Worm (Caenorhabditis elegans) whole organism, L4 larva: Measurements from ENCODE around the gene hum-5.
A peak's percentile ranks its signal among the peaks of the same experiment; 100 is the strongest.

ENCODE experiments used
- D1046.2 ChIP-seq: fragments of 200-800 bp; sonication (Bioruptor generic); IDR thresholded peaks from 2 replicates; pipeline ENCODE4 v1.3.6; 2022; ENCODE audit warnings: missing genetic modification characterization, missing compliant biosample characterization
- F10B5.3 ChIP-seq: sonication (generic microtip); optimal IDR thresholded peaks from 2 replicates; lab custom pipeline; 2016; ENCODE audit warnings: mild to moderate bottlenecking, missing genetic modification characterization, missing compliant biosample characterization
- F37D6.2 ChIP-seq: sonication (generic microtip); optimal IDR thresholded peaks from 2 replicates; lab custom pipeline; 2016; ENCODE audit warnings: mild to moderate bottlenecking, missing genetic modification characterization, missing compliant biosample characterization
- F44E2.7 ChIP-seq: fragments of 200-800 bp; sonication (Bioruptor generic); IDR thresholded peaks from 2 replicates; pipeline ENCODE4 v2.1.2; 2022; ENCODE audit warnings: missing genetic modification characterization, missing compliant biosample characterization
- T20F7.1 ChIP-seq: fragments of 200-800 bp; sonication (Bioruptor generic); optimal IDR thresholded peaks from 2 replicates; lab custom pipeline; 2018; ENCODE audit warnings: mild to moderate bottlenecking, missing genetic modification characterization, missing compliant biosample characterization
- Y105C5A.15 ChIP-seq: fragments of 200-800 bp; sonication (Bioruptor generic); IDR thresholded peaks from 2 replicates; pipeline ENCODE4 v1.3.6; 2022; ENCODE audit warnings: missing genetic modification characterization, missing compliant biosample characterization
- Y48G9A.11 ChIP-seq: fragments of 200-800 bp; sonication (Bioruptor generic); IDR thresholded peaks from 2 replicates; pipeline ENCODE4 v1.3.6; 2022; ENCODE audit warnings: missing genetic modification reagents, missing genetic modification characterization, missing compliant biosample characterization
- aha-1 ChIP-seq: fragments of 150-350 bp; peaks from one replicate; lab custom pipeline; 2014; ENCODE audit warnings: missing biosample characterization, missing genetic modification characterization
- ama-1 ChIP-seq: fragments of 150-350 bp; optimal IDR thresholded peaks from 2 replicates; lab custom pipeline; 2014; ENCODE audit warnings: inconsistent platforms, mixed read lengths
- arid-1 ChIP-seq: fragments of 200-800 bp; sonication (Bioruptor generic); conservative IDR thresholded peaks from 2 replicates; pipeline ENCODE4 v1.3.6; 2022; ENCODE audit warnings: missing genetic modification reagents, missing genetic modification characterization, missing compliant biosample characterization
- attf-4 ChIP-seq: sonication (generic microtip); optimal IDR thresholded peaks from 3 replicates; lab custom pipeline; 2017; ENCODE audit warnings: missing biosample characterization, missing genetic modification characterization
- ceh-20 ChIP-seq: fragments of 200-800 bp; sonication (Bioruptor generic); IDR thresholded peaks from 2 replicates; pipeline ENCODE4 v1.3.6; 2022; ENCODE audit warnings: missing genetic modification reagents, missing genetic modification characterization, missing compliant biosample characterization
- ceh-62 ChIP-seq: sonication (generic microtip); optimal IDR thresholded peaks from 2 replicates; lab custom pipeline; 2017; ENCODE audit warnings: missing biosample characterization, missing genetic modification characterization
- ces-1 ChIP-seq: fragments of 150-350 bp; sonication (generic microtip); optimal IDR thresholded peaks from 4 replicates; lab custom pipeline; 2014; ENCODE audit warnings: missing biosample characterization, missing genetic modification reagents, missing genetic modification characterization
- daf-16 ChIP-seq, 3 experiments: sonication (generic microtip); optimal IDR thresholded peaks; 2 replicates each; lab custom pipeline; 2016 to 2017; ENCODE audit warnings: missing genetic modification characterization in 3 of 3, missing genetic modification reagents in 3 of 3, mild to moderate bottlenecking in 2 of 3, missing compliant biosample characterization in 2 of 3, missing biosample characterization in 1 of 3, moderate library complexity in 1 of 3
- dpl-1 ChIP-seq: fragments of 150-350 bp; optimal IDR thresholded peaks from 2 replicates; lab custom pipeline; 2014; ENCODE audit warnings: missing biosample characterization, missing genetic modification reagents, missing genetic modification characterization
- dve-1 ChIP-seq: sonication (generic microtip); optimal IDR thresholded peaks from 2 replicates; lab custom pipeline; 2017; ENCODE audit warnings: antibody characterized with exemption, mild to moderate bottlenecking, missing genetic modification characterization, missing compliant biosample characterization; ENCODE audit not compliant: insufficient read depth
- egl-27 ChIP-seq: sonication (generic microtip); optimal IDR thresholded peaks from 3 replicates; lab custom pipeline; 2017; ENCODE audit warnings: missing biosample characterization, missing genetic modification reagents, missing genetic modification characterization
- fkh-10 ChIP-seq: fragments of 150-350 bp; optimal IDR thresholded peaks from 2 replicates; lab custom pipeline; 2014; ENCODE audit warnings: missing biosample characterization, missing genetic modification reagents, missing genetic modification characterization
- gei-8 ChIP-seq: fragments of 200-800 bp; sonication (Bioruptor generic); optimal IDR thresholded peaks from 2 replicates; lab custom pipeline; 2018; ENCODE audit warnings: mild to moderate bottlenecking, missing genetic modification characterization, missing compliant biosample characterization
- jun-1 ChIP-seq: fragments of 150-350 bp; optimal IDR thresholded peaks from 2 replicates; lab custom pipeline; 2014; ENCODE audit warnings: missing biosample characterization, missing genetic modification reagents, missing genetic modification characterization
- lim-7 ChIP-seq: fragments of 200-800 bp; sonication (Bioruptor generic); IDR thresholded peaks from 2 replicates; pipeline ENCODE4 v1.3.6; 2022; ENCODE audit warnings: missing genetic modification characterization, missing compliant biosample characterization
- lin-1 ChIP-seq: fragments of 200-800 bp; sonication (Bioruptor generic); IDR thresholded peaks from 2 replicates; pipeline ENCODE4 v1.3.6; 2022; ENCODE audit warnings: missing genetic modification reagents, missing genetic modification characterization, missing compliant biosample characterization
- lin-13 ChIP-seq: fragments of 150-350 bp; optimal IDR thresholded peaks from 2 replicates; lab custom pipeline; 2014; ENCODE audit warnings: missing biosample characterization, missing genetic modification reagents, missing genetic modification characterization
- lin-29 ChIP-seq: fragments of 200-800 bp; sonication (Bioruptor generic); IDR thresholded peaks from 2 replicates; pipeline ENCODE4 v1.3.6; 2022; ENCODE audit warnings: missing genetic modification reagents, missing genetic modification characterization, missing compliant biosample characterization
- lin-38 ChIP-seq: fragments of 200-800 bp; sonication (Bioruptor generic); IDR thresholded peaks from 2 replicates; pipeline ENCODE4 v1.3.6; 2022; ENCODE audit warnings: missing genetic modification reagents, missing genetic modification characterization, missing compliant biosample characterization
- lin-39 ChIP-seq: fragments of 150-350 bp; optimal IDR thresholded peaks from 2 replicates; lab custom pipeline; 2014; ENCODE audit warnings: missing biosample characterization, missing genetic modification reagents, missing genetic modification characterization
- lsy-2 ChIP-seq, 2 experiments: fragments of 150-350 bp in 1 of 2; sonication (generic microtip) in 1 of 2; optimal IDR thresholded peaks; 2 replicates each; lab custom pipeline; 2014 to 2017; ENCODE audit warnings: missing biosample characterization in 2 of 2, missing genetic modification characterization in 2 of 2
- madf-5 ChIP-seq, 2 experiments: fragments of 200-800 bp; sonication (Bioruptor generic); IDR thresholded peaks; 2 replicates each; pipeline ENCODE4 v1.3.6; 2022; ENCODE audit warnings: missing compliant biosample characterization in 2 of 2, missing genetic modification characterization in 2 of 2
- mdl-1 ChIP-seq, 2 experiments: fragments of 150-350 bp in 1 of 2; sonication (generic microtip) in 1 of 2; optimal IDR thresholded peaks; 2 replicates each; lab custom pipeline; 2014 to 2017; ENCODE audit warnings: missing biosample characterization in 2 of 2, missing genetic modification characterization in 2 of 2
- mep-1 ChIP-seq: fragments of 150-350 bp; sonication (generic microtip); optimal IDR thresholded peaks from 3 replicates; lab custom pipeline; 2014; ENCODE audit warnings: missing biosample characterization, missing genetic modification characterization
- mxl-3 ChIP-seq: fragments of 200-800 bp; sonication (Bioruptor generic); optimal IDR thresholded peaks from 2 replicates; lab custom pipeline; 2018; ENCODE audit warnings: mild to moderate bottlenecking, missing genetic modification characterization, missing compliant biosample characterization
- nhr-10 ChIP-seq: fragments of 150-350 bp; optimal IDR thresholded peaks from 2 replicates; lab custom pipeline; 2014; ENCODE audit warnings: missing biosample characterization, missing genetic modification characterization
- nhr-237 ChIP-seq: sonication (generic microtip); optimal IDR thresholded peaks from 2 replicates; lab custom pipeline; 2017; ENCODE audit warnings: missing biosample characterization, missing genetic modification characterization
- nhr-28 ChIP-seq: fragments of 150-350 bp; optimal IDR thresholded peaks from 2 replicates; lab custom pipeline; 2014; ENCODE audit warnings: missing biosample characterization, missing genetic modification characterization
- nhr-42 ChIP-seq: fragments of 200-800 bp; sonication (Bioruptor generic); IDR thresholded peaks from 2 replicates; pipeline ENCODE4 v1.3.6; 2022; ENCODE audit warnings: missing genetic modification characterization, missing compliant biosample characterization
- nhr-48 ChIP-seq: sonication (generic microtip); optimal IDR thresholded peaks from 2 replicates; lab custom pipeline; 2016; ENCODE audit warnings: mild to moderate bottlenecking, missing genetic modification characterization, missing compliant biosample characterization
- nhr-6 ChIP-seq: fragments of 150-350 bp; optimal IDR thresholded peaks from 2 replicates; lab custom pipeline; 2014; ENCODE audit warnings: missing biosample characterization, missing genetic modification characterization
- nhr-76 ChIP-seq: fragments of 150-350 bp; optimal IDR thresholded peaks from 2 replicates; lab custom pipeline; 2014; ENCODE audit warnings: missing biosample characterization, missing genetic modification characterization
- nhr-77 ChIP-seq: fragments of 150-350 bp; optimal IDR thresholded peaks from 2 replicates; lab custom pipeline; 2014; ENCODE audit warnings: missing biosample characterization, missing genetic modification characterization
- php-3 ChIP-seq: fragments of 200-800 bp; sonication (Bioruptor generic); IDR thresholded peaks from 2 replicates; pipeline ENCODE4 v1.3.6; 2022; ENCODE audit warnings: missing genetic modification reagents, missing genetic modification characterization, missing compliant biosample characterization
- rbr-2 ChIP-seq: sonication (generic microtip); optimal IDR thresholded peaks from 2 replicates; lab custom pipeline; 2016; ENCODE audit warnings: missing genotype, missing genetic modification characterization, missing compliant biosample characterization
- saeg-2 ChIP-seq: fragments of 200-800 bp; sonication (Bioruptor generic); IDR thresholded peaks from 2 replicates; pipeline ENCODE4 v1.3.6; 2022; ENCODE audit warnings: missing genetic modification reagents, missing genetic modification characterization, missing compliant biosample characterization
- spr-3 ChIP-seq: fragments of 200-800 bp; sonication (Bioruptor generic); optimal IDR thresholded peaks from 2 replicates; lab custom pipeline; 2018; ENCODE audit warnings: mild to moderate bottlenecking, missing genetic modification characterization, missing compliant biosample characterization
- tra-1 ChIP-seq: fragments of 200-800 bp; sonication (Bioruptor generic); IDR thresholded peaks from 2 replicates; pipeline ENCODE4 v1.3.6; 2022; ENCODE audit warnings: missing genetic modification reagents, missing genetic modification characterization, missing compliant biosample characterization
- unc-130 ChIP-seq: sonication (generic microtip); optimal IDR thresholded peaks from 2 replicates; lab custom pipeline; 2016; ENCODE audit warnings: missing genetic modification reagents, missing genetic modification characterization, missing compliant biosample characterization
- unc-39 ChIP-seq: sonication (generic microtip); optimal IDR thresholded peaks from 2 replicates; lab custom pipeline; 2017; ENCODE audit warnings: missing biosample characterization, missing genetic modification characterization
- unc-62 ChIP-seq, 3 experiments: fragments of 150-350 bp in 1 of 3; sonication (generic microtip); optimal IDR thresholded peaks in 2 of 3; peaks in 1 of 3; 1 replicate in 1 of 3; 2 replicates in 2 of 3; lab custom pipeline; 2014 to 2017; ENCODE audit warnings: missing biosample characterization in 3 of 3, missing genetic modification characterization in 3 of 3, missing genetic modification reagents in 3 of 3, missing genotype in 1 of 3
- zag-1 ChIP-seq: fragments of 150-350 bp; optimal IDR thresholded peaks from 2 replicates; lab custom pipeline; 2014; ENCODE audit warnings: missing biosample characterization, missing genetic modification characterization
- zfp-2 ChIP-seq: sonication (generic microtip); optimal IDR thresholded peaks from 2 replicates; lab custom pipeline; 2016; ENCODE audit warnings: mild to moderate bottlenecking, missing genetic modification characterization, missing compliant biosample characterization
- zip-11 ChIP-seq: fragments of 200-800 bp; sonication (Bioruptor generic); IDR thresholded peaks from 2 replicates; pipeline ENCODE4 v1.3.6; 2022; ENCODE audit warnings: missing genetic modification characterization, missing compliant biosample characterization
- zip-2 ChIP-seq: fragments of 150-350 bp; optimal IDR thresholded peaks from 2 replicates; lab custom pipeline; 2014; ENCODE audit warnings: missing biosample characterization, missing genetic modification characterization
- ztf-11 ChIP-seq: fragments of 150-350 bp; optimal IDR thresholded peaks from 2 replicates; lab custom pipeline; 2014; ENCODE audit warnings: missing biosample characterization, missing genetic modification characterization

Gene hum-5

ce11 chrIII:4063724-4064123 lies 27.1 kb upstream of the hum-5 start (continued):
- peak; percentile 51 for TF ChIP-seq F37D6.2 (tag; lab: Kevin White, UChicago)
- peak; percentile 80 for TF ChIP-seq aha-1
- no peak for TF ChIP-seq nhr-10 (tag; lab: Kevin White, UChicago)
- no peak for TF ChIP-seq ztf-11
- no peak for TF ChIP-seq nhr-28
- TF ChIP-seq dve-1 (tag; lab: Kevin White, UChicago): no peak
- no peak for TF ChIP-seq mdl-1 (tag; optimal IDR thresholded peaks at IDR 0.05; lab: Kevin White, UChicago)
- no peak for TF ChIP-seq jun-1
- TF ChIP-seq dpl-1 (GFP tag; lab: Kevin White, UChicago): no peak
- no peak for TF ChIP-seq Y48G9A.11 (GFP tag; lab: Robert Waterston, UW)
- TF ChIP-seq mxl-3 (GFP tag; lab: Kevin White, UChicago): no peak
- no peak for TF ChIP-seq nhr-77
- no peak for TF ChIP-seq zag-1 (tag; lab: Kevin White, UChicago)
- TF ChIP-seq nhr-48 (tag; lab: Kevin White, UChicago): no peak
- TF ChIP-seq php-3 (GFP tag; lab: Robert Waterston, UW): no peak
- no peak for TF ChIP-seq lin-29 (GFP tag; lab: Robert Waterston, UW)
- TF ChIP-seq unc-39 (tag; lab: Kevin White, UChicago): no peak
- TF ChIP-seq lin-39: no peak
- TF ChIP-seq ces-1 (GFP tag; lab: Kevin White, UChicago): no peak
- TF ChIP-seq Y105C5A.15 (GFP tag; lab: Robert Waterston, UW): no peak
- TF ChIP-seq lin-13 (GFP tag; lab: Kevin White, UChicago): no peak
- TF ChIP-seq spr-3 (GFP tag; lab: Kevin White, UChicago): no peak
- TF ChIP-seq tra-1 (GFP tag; lab: Robert Waterston, UW): no peak
- no peak for TF ChIP-seq fkh-10 (GFP tag; lab: Kevin White, UChicago)
- TF ChIP-seq ceh-20 (GFP tag; lab: Robert Waterston, UW): peak; percentile 40; the same call in 1 of the 2 replicates
- TF ChIP-seq saeg-2: no peak
- no peak for TF ChIP-seq T20F7.1 (GFP tag; lab: Kevin White, UChicago)
- TF ChIP-seq F10B5.3 (tag; lab: Kevin White, UChicago): no peak
- TF ChIP-seq egl-27 (tag; lab: Kevin White, UChicago): no peak
- TF ChIP-seq madf-5 (GFP tag; IDR thresholded peaks at IDR 0.05; lab: Robert Waterston, UW): no peak
- no peak for TF ChIP-seq nhr-6 (tag; lab: Kevin White, UChicago)
- TF ChIP-seq zip-2 (tag; lab: Kevin White, UChicago): no peak
- no peak for TF ChIP-seq lin-38 (GFP tag; lab: Robert Waterston, UW)
- no peak for TF ChIP-seq zfp-2 (tag; lab: Kevin White, UChicago)
- no peak for TF ChIP-seq lim-7
- no peak for TF ChIP-seq lin-1 (GFP tag; lab: Robert Waterston, UW)
- TF ChIP-seq unc-130: no peak
- TF ChIP-seq nhr-42 (GFP tag; lab: Robert Waterston, UW): no peak
- TF ChIP-seq ceh-62 (tag; lab: Kevin White, UChicago): no peak
- TF ChIP-seq unc-62 (GFP tag; optimal IDR thresholded peaks at IDR 0.05 in 1 of 2; lab: Kevin White, UChicago): peak in 1 of 2 experiments; percentile 79
- TF ChIP-seq unc-62 (tag; optimal IDR thresholded peaks at IDR 0.05; lab: Kevin White, UChicago): no peak
- peak; percentile 46 to 48 for TF ChIP-seq lsy-2 (tag; optimal IDR thresholded peaks at IDR 0.05; lab: Kevin White, UChicago)
- TF ChIP-seq zip-11: no peak
- no peak for TF ChIP-seq nhr-237 (tag; lab: Kevin White, UChicago)
- no peak for TF ChIP-seq arid-1
- no peak for TF ChIP-seq nhr-76
- peak; percentile 72 for TF ChIP-seq rbr-2 (tag; lab: Kevin White, UChicago)
- TF ChIP-seq D1046.2 (GFP tag; lab: Robert Waterston, UW): 0 out of 2 replicates have a peak, but pooled peaks have one; percentile 11
- no peak for TF ChIP-seq gei-8 (GFP tag; lab: Kevin White, UChicago)
- no peak for TF ChIP-seq ama-1 (lab: Kevin White, UChicago)
- no peak for TF ChIP-seq attf-4 (tag; lab: Kevin White, UChicago)
- no peak for TF ChIP-seq daf-16 (GFP tag; optimal IDR thresholded peaks at IDR 0.05; lab: Kevin White, UChicago)
- no peak for TF ChIP-seq daf-16 (tag; optimal IDR thresholded peaks at IDR 0.05; lab: Kevin White, UChicago)
- TF ChIP-seq F44E2.7 (GFP tag; lab: Robert Waterston, UW): no peak
- TF ChIP-seq mep-1 (tag; lab: Kevin White, UChicago): peak; percentile 54
